Worm (Caenorhabditis elegans) whole organism, midembryonic: Measurements from ENCODE around the gene nlp-66.
A peak's percentile ranks its signal among the peaks of the same experiment; 100 is the strongest.

ENCODE experiments used
- T22C8.4 ChIP-seq: fragments of 200-800 bp; sonication (Bioruptor generic); IDR thresholded peaks from 2 replicates; pipeline ENCODE4 v1.3.6; 2022; ENCODE audit warnings: missing genetic modification characterization, missing compliant biosample characterization
- cog-1 ChIP-seq: sonication (generic microtip); optimal IDR thresholded peaks from 2 replicates; lab custom pipeline; 2016; ENCODE audit warnings: missing genetic modification characterization, missing compliant biosample characterization
- flt-1 ChIP-seq: fragments of 200-800 bp; sonication (Bioruptor generic); IDR thresholded peaks from 2 replicates; pipeline ENCODE4 v1.3.6; 2022; ENCODE audit warnings: missing genetic modification characterization, missing compliant biosample characterization
- klf-2 ChIP-seq: fragments of 200-800 bp; sonication (Bioruptor generic); conservative IDR thresholded peaks from 2 replicates; pipeline ENCODE4 v1.3.6; 2022; ENCODE audit warnings: missing genetic modification reagents, missing genetic modification characterization, missing compliant biosample characterization
- med-1 ChIP-seq: sonication (generic microtip); optimal IDR thresholded peaks from 2 replicates; lab custom pipeline; 2017; ENCODE audit warnings: missing genetic modification characterization, mild to moderate bottlenecking, missing compliant biosample characterization, antibody characterized with exemption, missing genetic modification reagents; ENCODE audit not compliant: insufficient read depth
- ref-1 ChIP-seq: fragments of 200-800 bp; sonication (Bioruptor generic); conservative IDR thresholded peaks from 2 replicates; pipeline ENCODE4 v1.3.6; 2022; ENCODE audit warnings: missing genetic modification reagents, missing genetic modification characterization, missing compliant biosample characterization
- tab-1 ChIP-seq: fragments of 200-800 bp; sonication (Bioruptor generic); IDR thresholded peaks from 2 replicates; pipeline ENCODE4 v1.3.6; 2022; ENCODE audit warnings: missing genetic modification characterization, missing compliant biosample characterization
- ztf-23 ChIP-seq: fragments of 200-800 bp; sonication (Bioruptor generic); IDR thresholded peaks from 2 replicates; pipeline ENCODE4 v1.3.6; 2022; ENCODE audit warnings: missing genetic modification reagents, missing genetic modification characterization, missing compliant biosample characterization
- ztf-29 ChIP-seq: fragments of 200-800 bp; sonication (Bioruptor generic); IDR thresholded peaks from 2 replicates; pipeline ENCODE4 v1.3.6; 2022; ENCODE audit warnings: missing genetic modification reagents, missing genetic modification characterization, missing compliant biosample characterization

nlp-66 gene

ce11 chrX:11076491-11076890 lies 40.1 kb downstream of the nlp-66 start, which contains the start of gene W04G3.12:
TSS of gene W04G3.12 (minus strand) at chrX:11076801.
- no peak for TF ChIP-seq flt-1 (GFP tag; lab: Robert Waterston, UW)
- TF ChIP-seq med-1: no peak
- TF ChIP-seq cog-1 (tag; lab: Kevin White, UChicago): no peak
- no peak for TF ChIP-seq ref-1
- no peak for TF ChIP-seq ztf-23 (GFP tag; lab: Robert Waterston, UW)
- TF ChIP-seq tab-1 (GFP tag; lab: Robert Waterston, UW): no peak
- TF ChIP-seq T22C8.4: no peak
- TF ChIP-seq klf-2 (GFP tag; lab: Robert Waterston, UW): no peak
- TF ChIP-seq ztf-29 (GFP tag; lab: Robert Waterston, UW): no peak

ce11 chrX:11073358-11073757 lies 43.3 kb downstream of the nlp-66 start, which contains the start of gene W04G3.5:
TSS of gene W04G3.5 (plus strand) at chrX:11073658.
- TF ChIP-seq ztf-29 (GFP tag; lab: Robert Waterston, UW): no peak
- TF ChIP-seq klf-2 (GFP tag; lab: Robert Waterston, UW): no peak
- no peak for TF ChIP-seq tab-1 (GFP tag; lab: Robert Waterston, UW)
- TF ChIP-seq ztf-23 (GFP tag; lab: Robert Waterston, UW): no peak
- no peak for TF ChIP-seq T22C8.4
- TF ChIP-seq flt-1 (GFP tag; lab: Robert Waterston, UW): no peak
- TF ChIP-seq cog-1 (tag; lab: Kevin White, UChicago): no peak
- no peak for TF ChIP-seq ref-1
- TF ChIP-seq med-1: no peak

- 0 out of 2 replicates have a peak, but pooled peaks have one; percentile 51 for TF ChIP-seq ztf-23 (GFP tag; lab: Robert Waterston, UW)
- TF ChIP-seq ref-1: no peak
Measured at ce11 chrX:11072701-11073100, 43.9 kb downstream of the nlp-66 start.

ce11 chrX:11068334-11068733 lies 48.3 kb downstream of the nlp-66 start, which contains the start of gene apt-9:
TSS of gene apt-9 (plus strand) at chrX:11068527.
- TF ChIP-seq ztf-29 (GFP tag; lab: Robert Waterston, UW) (no peak), flt-1 (GFP tag; lab: Robert Waterston, UW) (no peak), klf-2 (GFP tag; lab: Robert Waterston, UW) (no peak), med-1 (no peak), tab-1 (GFP tag; lab: Robert Waterston, UW) (no peak), ref-1 (no peak), T22C8.4 (no peak), ztf-23 (GFP tag; lab: Robert Waterston, UW) (no peak), cog-1 (tag; lab: Kevin White, UChicago) (no peak)

- TF ChIP-seq T22C8.4 (no peak), ztf-29 (GFP tag; lab: Robert Waterston, UW) (no peak), flt-1 (GFP tag; lab: Robert Waterston, UW) (no peak), tab-1 (GFP tag; lab: Robert Waterston, UW) (no peak), klf-2 (GFP tag; lab: Robert Waterston, UW) (no peak), med-1 (no peak), cog-1 (tag; lab: Kevin White, UChicago) (no peak), ref-1 (no peak), ztf-23 (GFP tag; lab: Robert Waterston, UW) (no peak)
Measured at ce11 chrX:11067256-11067655, 49.4 kb downstream of the nlp-66 start.
